Fruit fly (Drosophila melanogaster): ENCODE measurements around the gene RpS27.

Gene RpS27

DNA sequence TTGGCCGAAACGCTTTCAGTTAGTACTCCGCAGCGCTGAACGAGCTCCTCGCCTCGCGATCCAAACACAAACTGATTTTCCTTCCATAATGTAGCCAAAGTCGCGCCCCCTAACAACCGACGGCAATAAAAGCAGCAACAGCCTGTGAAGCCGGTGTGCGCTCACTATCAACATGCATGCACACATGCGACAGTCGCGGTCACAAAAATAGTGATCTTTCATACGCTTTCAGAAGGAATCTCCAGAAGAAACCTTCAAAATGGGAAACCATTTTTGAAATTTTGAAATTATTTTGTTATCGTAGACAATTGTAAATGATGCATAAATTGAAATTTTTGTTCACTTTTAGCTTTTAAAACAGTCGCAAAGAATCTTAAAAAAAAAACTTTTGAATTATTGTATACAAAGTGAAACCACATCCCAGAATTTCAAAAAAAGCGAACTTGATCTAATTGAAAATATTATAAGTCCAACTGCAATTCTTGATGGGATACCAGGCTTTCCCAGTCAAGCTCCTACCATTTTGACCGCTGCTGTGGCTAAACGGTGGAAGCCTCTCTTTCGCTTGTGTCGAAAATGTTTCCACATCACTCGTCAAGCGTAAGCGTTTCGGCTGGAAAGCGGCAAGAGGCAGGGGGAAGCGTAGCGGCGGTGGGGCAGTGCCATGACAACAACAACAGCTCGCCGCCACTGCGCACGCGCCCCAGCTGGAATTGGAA lies 14.9 kb downstream of the RpS27 start, which contains the start of gene Cad96Cb (continued):
- TF ChIP-seq Gug (GFP tag; IDR thresholded peaks at IDR 0.05) (peak; percentile 36; the same call in 2 of the 4 replicates), CG31365 (tag; optimal IDR thresholded peaks at IDR 0.05) (no peak), Vsx1 (GFP tag; optimal IDR thresholded peaks at IDR 0.05) (peak; percentile 75), CG43689 (GFP tag; IDR thresholded peaks at IDR 0.05) (no peak), tio (GFP tag; optimal IDR thresholded peaks at IDR 0.05) (peak; percentile 91), odd (GFP tag; optimal IDR thresholded peaks at IDR 0.05) (peak; percentile 90), CG16815 (GFP tag; optimal IDR thresholded peaks at IDR 0.05) (peak; percentile 79), lbe (GFP tag; optimal IDR thresholded peaks at IDR 0.05) (no peak), CG7928 (GFP tag; optimal IDR thresholded peaks at IDR 0.05) (peak; percentile 7), tup (GFP tag; optimal IDR thresholded peaks at IDR 0.05) (no peak), CG8290 (GFP tag; optimal IDR thresholded peaks at IDR 0.05) (no peak), CG8290 (tag; optimal IDR thresholded peaks at IDR 0.05) (peak in 1 of 2 experiments; percentile 3), CG2678 (tag; optimal IDR thresholded peaks at IDR 0.05) (peak; percentile 90), Sin3A (optimal IDR thresholded peaks at IDR 0.05) (no peak), jumu (GFP tag; optimal IDR thresholded peaks at IDR 0.05) (peak; percentile 76), dan (GFP tag; IDR thresholded peaks at IDR 0.05) (peak; percentile 63; the same call in 1 of the 2 replicates), Optix (GFP tag; IDR thresholded peaks at IDR 0.05) (no peak), NC2α (GFP tag; optimal IDR thresholded peaks at IDR 0.05) (peak; percentile 62), CG10543 (GFP tag; optimal IDR thresholded peaks at IDR 0.05) (no peak), Eip74EF (GFP tag; optimal IDR thresholded peaks at IDR 0.05) (peak in 1 of 2 experiments; percentile 92), Dfd (GFP tag; optimal IDR thresholded peaks at IDR 0.05) (no peak), Atf3 (GFP tag; optimal IDR thresholded peaks at IDR 0.05) (peak; percentile 80), run (tag; optimal IDR thresholded peaks at IDR 0.05) (peak; percentile 72), CG32772 (GFP tag; IDR thresholded peaks at IDR 0.05) (no peak), unc-4 (GFP tag; IDR thresholded peaks at IDR 0.05; ENCODE audit: partially characterized antibody) (no peak), CTCF (GFP tag; optimal IDR thresholded peaks at IDR 0.05) (peak; percentile 19), caup (GFP tag; optimal IDR thresholded peaks at IDR 0.05; ENCODE audit: severe bottlenecking) (peak; percentile 66), CG7556 (GFP tag; optimal IDR thresholded peaks at IDR 0.05) (peak; percentile 95), CG5953 (GFP tag; IDR thresholded peaks at IDR 0.05) (no peak), jing (GFP tag; optimal IDR thresholded peaks at IDR 0.05) (peak; percentile 38), her (GFP tag; optimal IDR thresholded peaks at IDR 0.05) (peak; percentile 37), CG18011 (GFP tag; optimal IDR thresholded peaks at IDR 0.05) (peak; percentile 35), Ptx1 (GFP tag; IDR thresholded peaks at IDR 0.05) (peak; percentile 70), CG15011 (GFP tag; optimal IDR thresholded peaks at IDR 0.05) (peak; percentile 77), CG15479 (GFP tag; optimal IDR thresholded peaks at IDR 0.05) (no peak), inv (GFP tag; IDR thresholded peaks at IDR 0.05; ENCODE audit: partially characterized antibody) (no peak), slbo (GFP tag; IDR thresholded peaks at IDR 0.05) (peak; percentile 38; the same call in 1 of the 2 replicates), CG14860 (GFP tag; IDR thresholded peaks at IDR 0.05; ENCODE audit: partially characterized antibody) (no peak), CG34422 (GFP tag; IDR thresholded peaks at IDR 0.05) (peak; percentile 41; the same call in 2 of the 3 replicates), Camta (GFP tag; optimal IDR thresholded peaks at IDR 0.05) (peak; percentile 86), HHEX (GFP tag; optimal IDR thresholded peaks at IDR 0.05) (peak; percentile 74), cato (GFP tag; optimal IDR thresholded peaks at IDR 0.05; ENCODE audit: borderline replicate concordance) (peak; percentile 71), Lim3 (GFP tag; IDR thresholded peaks at IDR 0.05) (no peak), CG3726 (GFP tag; IDR thresholded peaks at IDR 0.05) (no peak), ems (GFP tag; optimal IDR thresholded peaks at IDR 0.05) (peak; percentile 76), HmgZ (tag; optimal IDR thresholded peaks at IDR 0.05) (peak; percentile 39), Adf1 (GFP tag; IDR thresholded peaks at IDR 0.05) (no peak), CG34376 (GFP tag; optimal IDR thresholded peaks at IDR 0.05) (peak; percentile 1), pan (optimal IDR thresholded peaks at IDR 0.05) (no peak), pan (GFP tag; optimal IDR thresholded peaks at IDR 0.05 in 1 of 2, IDR thresholded peaks at IDR 0.05 in 1 of 2) (peak in 1 of 2 experiments; percentile 66)

Measured in whole organism, embryonic.